Worm (Caenorhabditis elegans): Measurements from ENCODE around the gene F32D8.7.

The F32D8.7 gene

ce11 chrV:10871457-10871861, 26.8 kb upstream of the F32D8.7 start (continued):
- TF ChIP-seq zip-4 (GFP tag; optimal IDR thresholded peaks at IDR 0.05) (no peak), unc-86 (tag; optimal IDR thresholded peaks at IDR 0.05) (peak; percentile 87), pax-3 (tag; optimal IDR thresholded peaks at IDR 0.05) (peak; percentile 56), egl-27 (tag; optimal IDR thresholded peaks at IDR 0.05) (peak; percentile 71 to 82), nhr-90 (tag; optimal IDR thresholded peaks at IDR 0.05; ENCODE audit: poor library complexity) (peak; percentile 54), alr-1 (tag; optimal IDR thresholded peaks at IDR 0.05; ENCODE audit: borderline replicate concordance) (no peak), fkh-8 (tag; optimal IDR thresholded peaks at IDR 0.05) (peak; percentile 89), aha-1 (tag; optimal IDR thresholded peaks at IDR 0.05) (no peak), lin-39 (tag; optimal IDR thresholded peaks at IDR 0.05) (no peak), fkh-10 (GFP tag; optimal IDR thresholded peaks at IDR 0.05) (peak; percentile 97), ztf-4 (tag; optimal IDR thresholded peaks at IDR 0.05) (peak; percentile 68), skn-1 (tag; optimal IDR thresholded peaks at IDR 0.05) (peak; percentile 56), tbx-2 (tag; optimal IDR thresholded peaks at IDR 0.05) (peak; percentile 90), snu-23 (GFP tag; optimal IDR thresholded peaks at IDR 0.05) (peak; percentile 93), mef-2 (tag; optimal IDR thresholded peaks at IDR 0.05) (peak; percentile 10), hlh-17 (GFP tag; optimal IDR thresholded peaks at IDR 0.05; ENCODE audit: borderline replicate concordance) (no peak), elt-3 (tag; optimal IDR thresholded peaks at IDR 0.05) (peak in 2 of 6 experiments; percentile 18 to 39), swsn-7 (tag; optimal IDR thresholded peaks at IDR 0.05) (peak; percentile 84), nhr-85 (tag) (peak; percentile 95), dsc-1 (tag; optimal IDR thresholded peaks at IDR 0.05) (peak; percentile 81), blmp-1 (tag; optimal IDR thresholded peaks at IDR 0.05) (peak; percentile 88), nhr-77 (tag; optimal IDR thresholded peaks at IDR 0.05) (peak; percentile 88), lir-3 (tag; optimal IDR thresholded peaks at IDR 0.05; ENCODE audit: poor library complexity) (no peak), nhr-76 (tag; optimal IDR thresholded peaks at IDR 0.05) (no peak), mep-1 (tag; optimal IDR thresholded peaks at IDR 0.05) (peak; percentile 92), nhr-20 (tag; optimal IDR thresholded peaks at IDR 0.05) (peak; percentile 95), hlh-4 (tag; optimal IDR thresholded peaks at IDR 0.05) (no peak), C16A3.4 (tag; optimal IDR thresholded peaks at IDR 0.05) (peak; percentile 44), egl-13 (tag; optimal IDR thresholded peaks at IDR 0.05) (peak; percentile 89), mab-9 (GFP tag; IDR thresholded peaks at IDR 0.05) (peak; percentile 51; the same call in 1 of the 2 replicates), pqm-1 (tag; optimal IDR thresholded peaks at IDR 0.05) (no peak), ceh-88 (GFP tag; IDR thresholded peaks at IDR 0.05) (0 out of 2 replicates have a peak, but pooled peaks have one; percentile 7), snpc-4 (tag; optimal IDR thresholded peaks at IDR 0.05) (peak; percentile 63), unc-98 (GFP tag; IDR thresholded peaks at IDR 0.05) (no peak), nhr-12 (tag; optimal IDR thresholded peaks at IDR 0.05) (no peak), fos-1 (tag; optimal IDR thresholded peaks at IDR 0.05) (peak; percentile 78), nhr-19 (GFP tag; conservative IDR thresholded peaks at IDR 0.05) (peak; percentile 81), nhr-71 (tag; optimal IDR thresholded peaks at IDR 0.05) (peak; percentile 97)

- no peak for TF ChIP-seq nhr-84 (tag; optimal IDR thresholded peaks at IDR 0.05)
- no peak for TF ChIP-seq pax-3 (tag; optimal IDR thresholded peaks at IDR 0.05)
- TF ChIP-seq rnt-1 (tag; optimal IDR thresholded peaks at IDR 0.05) = no peak
- TF ChIP-seq aha-1 (tag; optimal IDR thresholded peaks at IDR 0.05) = no peak
- TF ChIP-seq ces-1 (GFP tag; optimal IDR thresholded peaks at IDR 0.05) = no peak
- no peak for TF ChIP-seq swsn-7 (tag; optimal IDR thresholded peaks at IDR 0.05)
- TF ChIP-seq efl-1 (optimal IDR thresholded peaks at IDR 0.05) = no peak
- peak in 1 of 2 experiments; percentile 76 for TF ChIP-seq efl-1 (GFP tag; optimal IDR thresholded peaks at IDR 0.05 in 1 of 2)
- no peak for TF ChIP-seq sup-37 (GFP tag; optimal IDR thresholded peaks at IDR 0.05)
- peak; percentile 36 for TF ChIP-seq dsc-1 (tag; optimal IDR thresholded peaks at IDR 0.05)
- no peak for TF ChIP-seq zip-4 (GFP tag; optimal IDR thresholded peaks at IDR 0.05)
- TF ChIP-seq nhr-77 (tag; optimal IDR thresholded peaks at IDR 0.05) = no peak
- TF ChIP-seq nhr-85 (tag) = peak; percentile 8
- peak; percentile 46 for TF ChIP-seq xbp-1 (tag; optimal IDR thresholded peaks at IDR 0.05)
- TF ChIP-seq snu-23 (GFP tag; optimal IDR thresholded peaks at IDR 0.05) = peak; percentile 47
- no peak for TF ChIP-seq lin-13 (GFP tag; optimal IDR thresholded peaks at IDR 0.05)
- no peak for TF ChIP-seq alr-1 (tag; optimal IDR thresholded peaks at IDR 0.05; ENCODE audit: borderline replicate concordance)
- peak; percentile 46 for TF ChIP-seq lin-14 (GFP tag; optimal IDR thresholded peaks at IDR 0.05)
- no peak for TF ChIP-seq unc-62 (GFP tag; optimal IDR thresholded peaks at IDR 0.05)
- no peak for TF ChIP-seq ets-5 (GFP tag; IDR thresholded peaks at IDR 0.05)
- TF ChIP-seq elt-3 (tag; optimal IDR thresholded peaks at IDR 0.05) = peak in 1 of 6 experiments; percentile 41
- peak; percentile 13 for TF ChIP-seq nhr-71 (tag; optimal IDR thresholded peaks at IDR 0.05)
- TF ChIP-seq grh-1 (GFP tag; IDR thresholded peaks at IDR 0.05) = no peak
- TF ChIP-seq mdl-1 (tag; optimal IDR thresholded peaks at IDR 0.05) = peak in 1 of 2 experiments; percentile 56
- TF ChIP-seq sptf-1 (tag; optimal IDR thresholded peaks at IDR 0.05) = no peak
Measured at ce11 chrV:10873190-10873589, 25.0 kb upstream of the F32D8.7 start.
